Worm (Caenorhabditis elegans) whole organism, L1 larva: ENCODE results near the gene col-95.

ENCODE experiments used
- ama-1 ChIP-seq: fragments of 150-350 bp; optimal IDR thresholded peaks from 2 replicates; lab custom pipeline; 2014
- ceh-82 ChIP-seq, 3 experiments: fragments of 150-350 bp in 1 of 3; sonication (generic microtip) in 2 of 3; optimal IDR thresholded peaks; 2 replicates each; lab custom pipeline; 2014 to 2017; ENCODE audit warnings: missing biosample characterization in 3 of 3, missing genetic modification characterization in 3 of 3
- dpl-1 ChIP-seq, 3 experiments: fragments of 150-350 bp in 2 of 3; sonication (generic microtip) in 1 of 3; optimal IDR thresholded peaks; 2 replicates each; lab custom pipeline; 2014 to 2017; ENCODE audit warnings: missing biosample characterization in 3 of 3, missing genetic modification characterization in 3 of 3, missing genetic modification reagents in 3 of 3
- egl-27 ChIP-seq, 2 experiments: fragments of 150-350 bp in 1 of 2; sonication (generic microtip); optimal IDR thresholded peaks; 3 replicates each; lab custom pipeline; 2017 to 2018; ENCODE audit warnings: missing biosample characterization in 2 of 2, missing genetic modification characterization in 2 of 2, missing genetic modification reagents in 2 of 2
- lin-13 ChIP-seq: fragments of 150-350 bp; optimal IDR thresholded peaks from 2 replicates; lab custom pipeline; 2014; ENCODE audit warnings: missing biosample characterization, missing genetic modification reagents, missing genetic modification characterization
- mdl-1 ChIP-seq, 2 experiments: fragments of 150-350 bp; optimal IDR thresholded peaks; 2 replicates each; lab custom pipeline; 2014 to 2017; ENCODE audit warnings: missing biosample characterization in 2 of 2, missing genetic modification characterization in 2 of 2, inconsistent platforms in 1 of 2
- mep-1 ChIP-seq: fragments of 150-350 bp; optimal IDR thresholded peaks from 2 replicates; lab custom pipeline; 2014; ENCODE audit warnings: missing biosample characterization, missing genetic modification characterization
- nhr-237 ChIP-seq: fragments of 150-350 bp; optimal IDR thresholded peaks from 2 replicates; lab custom pipeline; 2014; ENCODE audit warnings: missing biosample characterization, missing genetic modification characterization
- nhr-77 ChIP-seq: fragments of 150-350 bp; optimal IDR thresholded peaks from 2 replicates; lab custom pipeline; 2014; ENCODE audit warnings: missing biosample characterization, missing genetic modification characterization
- snpc-4 ChIP-seq: fragments of 150-350 bp; optimal IDR thresholded peaks from 2 replicates; lab custom pipeline; 2014; ENCODE audit warnings: missing biosample characterization, missing genetic modification characterization
- zag-1 ChIP-seq: fragments of 150-350 bp; optimal IDR thresholded peaks from 2 replicates; lab custom pipeline; 2014; ENCODE audit warnings: missing biosample characterization, missing genetic modification characterization
- ztf-4 ChIP-seq: fragments of 150-350 bp; optimal IDR thresholded peaks from 2 replicates; lab custom pipeline; 2014; ENCODE audit warnings: missing biosample characterization, missing genetic modification characterization

- TF ChIP-seq egl-27 (tag; optimal IDR thresholded peaks at IDR 0.05; lab: Kevin White, UChicago) (no peak), snpc-4 (tag; lab: Kevin White, UChicago) (no peak), ama-1 (no peak), mep-1 (tag; lab: Kevin White, UChicago) (no peak), dpl-1 (GFP tag; optimal IDR thresholded peaks at IDR 0.05; lab: Kevin White, UChicago) (no peak), zag-1 (tag; lab: Kevin White, UChicago) (no peak), ceh-82 (tag; optimal IDR thresholded peaks at IDR 0.05; lab: Kevin White, UChicago) (no peak), nhr-237 (tag; lab: Kevin White, UChicago) (no peak), mdl-1 (tag; optimal IDR thresholded peaks at IDR 0.05; lab: Kevin White, UChicago) (no peak), ztf-4 (tag; lab: Kevin White, UChicago) (no peak), lin-13 (no peak), nhr-77 (no peak)
These were observed 4.9 kb downstream of the col-95 start, which contains the start of gene Y41C4A.8 for ce11 chrIII:11708722-11709121.
